Worm (Caenorhabditis elegans) whole organism, L3 larva: ENCODE measurements around the gene unc-82.

Experiments
- ama-1 ChIP-seq: fragments of 150-350 bp; optimal IDR thresholded peaks from 2 replicates; lab custom pipeline; 2018
- ceh-16 ChIP-seq: sonication (generic microtip); optimal IDR thresholded peaks from 2 replicates; lab custom pipeline; 2017; ENCODE audit warnings: missing biosample characterization, missing genetic modification characterization
- ceh-9 ChIP-seq: sonication (generic microtip); optimal IDR thresholded peaks from 2 replicates; lab custom pipeline; 2018; ENCODE audit warnings: missing biosample characterization, missing genetic modification characterization
- elt-3 ChIP-seq, 3 experiments: fragments of 150-350 bp in 1 of 3; sonication (generic microtip) in 2 of 3; optimal IDR thresholded peaks; 2 replicates in 2 of 3; 4 replicates in 1 of 3; lab custom pipeline; 2014 to 2017; ENCODE audit warnings: missing biosample characterization in 3 of 3, missing genetic modification characterization in 3 of 3
- mdl-1 ChIP-seq: fragments of 150-350 bp; optimal IDR thresholded peaks from 2 replicates; lab custom pipeline; 2014; ENCODE audit warnings: missing biosample characterization, missing genetic modification characterization
- nhr-23 ChIP-seq: fragments of 150-350 bp; optimal IDR thresholded peaks from 2 replicates; lab custom pipeline; 2014; ENCODE audit warnings: missing biosample characterization, missing genetic modification reagents, missing genetic modification characterization
- pha-4 ChIP-seq: fragments of 150-350 bp; optimal IDR thresholded peaks from 2 replicates; lab custom pipeline; 2014; ENCODE audit warnings: missing biosample characterization, missing genetic modification reagents, missing genetic modification characterization
- pqm-1 ChIP-seq: fragments of 150-350 bp; optimal IDR thresholded peaks from 2 replicates; lab custom pipeline; 2017; ENCODE audit warnings: missing biosample characterization, missing genetic modification characterization, inconsistent platforms
- sea-2 ChIP-seq: fragments of 150-350 bp; sonication (generic microtip); optimal IDR thresholded peaks from 4 replicates; lab custom pipeline; 2014; ENCODE audit warnings: missing biosample characterization, missing genetic modification reagents, missing genetic modification characterization
- snpc-4 ChIP-seq: fragments of 150-350 bp; optimal IDR thresholded peaks from 2 replicates; lab custom pipeline; 2014; ENCODE audit warnings: missing biosample characterization, missing genetic modification characterization
- zag-1 ChIP-seq: fragments of 150-350 bp; optimal IDR thresholded peaks from 2 replicates; lab custom pipeline; 2014; ENCODE audit warnings: missing biosample characterization, missing genetic modification characterization

ce11 chrIV:7477197-7477596 lies 52.9 kb downstream of the unc-82 start, which contains the start of gene pycr-4:
- TF ChIP-seq pha-4 (tag; lab: Kevin White, UChicago) (no peak), nhr-23 (tag; lab: Kevin White, UChicago) (no peak), ceh-16 (no peak), snpc-4 (tag; lab: Kevin White, UChicago) (no peak), pqm-1 (tag; lab: Kevin White, UChicago) (no peak), sea-2 (GFP tag; lab: Kevin White, UChicago) (no peak), ceh-9 (tag; lab: Kevin White, UChicago) (no peak), ama-1 (lab: Kevin White, UChicago) (no peak), mdl-1 (tag; lab: Kevin White, UChicago) (no peak), zag-1 (tag; lab: Kevin White, UChicago) (no peak), elt-3 (tag; optimal IDR thresholded peaks at IDR 0.05; lab: Kevin White, UChicago) (no peak)
